Fruit fly (Drosophila melanogaster) whole organism, embryonic: ENCODE data around the gene GlcAT-P.
A peak's percentile ranks its signal among the peaks of the same experiment; 100 is the strongest.

ENCODE experiments used
- Awh ChIP-seq: fragments of 200-800 bp; sonication (Bioruptor generic); IDR thresholded peaks from 2 replicates; pipeline ENCODE4, ENCODE4 v1.3.6; 2022; ENCODE audit warnings: missing biosample characterization, missing genetic modification characterization
- BEAF-32 ChIP-seq: fragments of 200-800 bp; sonication (Bioruptor generic); optimal IDR thresholded peaks from 3 replicates; lab custom pipeline; 2017; ENCODE audit warnings: missing biosample characterization, missing genetic modification characterization, mild to moderate bottlenecking, moderate library complexity, missing genetic modification reagents
- Blimp-1 ChIP-seq: fragments of 200-800 bp; sonication (Bioruptor generic); optimal IDR thresholded peaks from 3 replicates; lab custom pipeline; 2018; ENCODE audit warnings: missing biosample characterization, missing genetic modification characterization, mild to moderate bottlenecking, moderate library complexity, missing genetic modification reagents
- CG1233 ChIP-seq: fragments of 200-800 bp; sonication (Bioruptor generic); optimal IDR thresholded peaks from 4 replicates; lab custom pipeline; 2018; ENCODE audit warnings: missing biosample characterization, mild to moderate bottlenecking, missing genetic modification characterization
- CG13123 ChIP-seq: fragments of 200-800 bp; sonication (Bioruptor generic); optimal IDR thresholded peaks from 2 replicates; lab custom pipeline; 2016; ENCODE audit warnings: missing biosample characterization, missing genetic modification characterization
- CG14014 ChIP-seq: fragments of 200-800 bp; sonication (Bioruptor generic); IDR thresholded peaks from 2 replicates; pipeline ENCODE4 v1.3.6; 2022; ENCODE audit warnings: missing biosample characterization, missing genetic modification characterization
- CG14441 ChIP-seq: fragments of 200-800 bp; sonication (Bioruptor generic); IDR thresholded peaks from 2 replicates; pipeline ENCODE4 v1.3.6; 2022; ENCODE audit warnings: missing biosample characterization, missing genetic modification characterization
- CG15479 ChIP-seq: fragments of 200-800 bp; sonication (Bioruptor generic); optimal IDR thresholded peaks from 3 replicates; lab custom pipeline; 2019; ENCODE audit warnings: missing biosample characterization, mild to moderate bottlenecking, missing genetic modification characterization, moderate library complexity
- CG1602 ChIP-seq: fragments of 200-800 bp; sonication (Bioruptor generic); optimal IDR thresholded peaks from 3 replicates; lab custom pipeline; 2016; ENCODE audit warnings: missing biosample characterization, missing genetic modification characterization
- CG1603 ChIP-seq: fragments of 200-800 bp; sonication (Bioruptor generic); optimal IDR thresholded peaks from 2 replicates; lab custom pipeline; 2019; ENCODE audit warnings: missing biosample characterization, mild to moderate bottlenecking, missing genetic modification characterization, moderate library complexity
- CG17186 ChIP-seq: fragments of 200-800 bp; sonication (Bioruptor generic); optimal IDR thresholded peaks from 3 replicates; lab custom pipeline; 2017; ENCODE audit warnings: missing biosample characterization, missing genetic modification reagents, missing genetic modification characterization
- CG18599 ChIP-seq: fragments of 200-800 bp; sonication (Bioruptor generic); optimal IDR thresholded peaks from 3 replicates; lab custom pipeline; 2017; ENCODE audit warnings: missing biosample characterization, missing genetic modification characterization, mild to moderate bottlenecking, moderate library complexity, missing genetic modification reagents
- CG30403 ChIP-seq: fragments of 200-800 bp; sonication (Bioruptor generic); optimal IDR thresholded peaks from 3 replicates; lab custom pipeline; 2016; ENCODE audit warnings: missing biosample characterization, missing genetic modification characterization
- CG31441 ChIP-seq: fragments of 200-800 bp; sonication (Bioruptor generic); IDR thresholded peaks from 2 replicates; pipeline ENCODE4 v1.3.6; 2022; ENCODE audit warnings: missing biosample characterization, missing genetic modification characterization
- CG3407 ChIP-seq: fragments of 200-800 bp; sonication (Bioruptor generic); optimal IDR thresholded peaks from 2 replicates; lab custom pipeline; 2018; ENCODE audit warnings: missing biosample characterization, mild to moderate bottlenecking, missing genetic modification characterization
- CG4282 ChIP-seq: fragments of 200-800 bp; sonication (Bioruptor generic); optimal IDR thresholded peaks from 2 replicates; lab custom pipeline; 2016; ENCODE audit warnings: missing biosample characterization, missing genetic modification characterization
- CG4360 ChIP-seq: fragments of 200-800 bp; sonication (Bioruptor generic); IDR thresholded peaks from 2 replicates; pipeline ENCODE4 v1.3.6; 2022; ENCODE audit warnings: missing biosample characterization, missing genetic modification characterization
- CG6654 ChIP-seq: fragments of 200-800 bp; sonication (Bioruptor generic); optimal IDR thresholded peaks from 2 replicates; lab custom pipeline; 2017; ENCODE audit warnings: missing biosample characterization, mild to moderate bottlenecking, missing genetic modification characterization
- CG6813 ChIP-seq: fragments of 200-800 bp; sonication (Bioruptor generic); optimal IDR thresholded peaks from 2 replicates; lab custom pipeline; 2017; ENCODE audit warnings: missing biosample characterization, missing genetic modification characterization, mild to moderate bottlenecking, moderate library complexity, missing genetic modification reagents
- CG8290 ChIP-seq, 3 experiments: fragments of 200-800 bp; sonication (Bioruptor generic); optimal IDR thresholded peaks; 2 replicates each; lab custom pipeline; 2016 to 2019; ENCODE audit warnings: missing biosample characterization in 3 of 3, missing genetic modification characterization in 3 of 3, mild to moderate bottlenecking in 2 of 3, moderate library complexity in 1 of 3
- CG8478 ChIP-seq: fragments of >200 bp; optimal IDR thresholded peaks from 2 replicates; lab custom pipeline; 2018
- CG9609 ChIP-seq: fragments of 200-800 bp; sonication (Bioruptor generic); optimal IDR thresholded peaks from 3 replicates; lab custom pipeline; 2016; ENCODE audit warnings: missing biosample characterization, missing genetic modification characterization
- CHES-1-like ChIP-seq: fragments of 200-800 bp; sonication (Bioruptor generic); optimal IDR thresholded peaks from 2 replicates; lab custom pipeline; 2016; ENCODE audit warnings: missing biosample characterization, missing genetic modification characterization
- CTCF ChIP-seq: fragments of 200-800 bp; sonication (Bioruptor generic); optimal IDR thresholded peaks from 2 replicates; lab custom pipeline; 2017; ENCODE audit warnings: missing biosample characterization, mild to moderate bottlenecking, missing genetic modification characterization, moderate library complexity
- CoRest ChIP-seq: fragments of 200-800 bp; sonication (Bioruptor generic); optimal IDR thresholded peaks from 3 replicates; lab custom pipeline; 2018; ENCODE audit warnings: missing biosample characterization, mild to moderate bottlenecking, missing genetic modification characterization, moderate library complexity
- Deaf1 ChIP-seq: fragments of 200-800 bp; optimal IDR thresholded peaks from 3 replicates; lab custom pipeline; 2019; ENCODE audit warnings: missing biosample characterization, mild to moderate bottlenecking, missing genetic modification characterization, moderate library complexity
- H2.0 ChIP-seq: fragments of 200-800 bp; sonication (Bioruptor generic); IDR thresholded peaks from 2 replicates; pipeline ENCODE4 v1.3.6; 2022; ENCODE audit warnings: missing biosample characterization, missing genetic modification characterization
- MTF-1 ChIP-seq: fragments of 200-800 bp; sonication (Bioruptor generic); optimal IDR thresholded peaks from 2 replicates; lab custom pipeline; 2018; ENCODE audit warnings: missing biosample characterization, mild to moderate bottlenecking, missing genetic modification characterization, borderline replicate concordance
- NK7.1 ChIP-seq: fragments of 200-800 bp; sonication (Bioruptor generic); optimal IDR thresholded peaks from 3 replicates; lab custom pipeline; 2016; ENCODE audit warnings: missing biosample characterization, missing genetic modification characterization
- PHDP ChIP-seq: fragments of 200-800 bp; sonication (Bioruptor generic); optimal IDR thresholded peaks from 3 replicates; lab custom pipeline; 2018; ENCODE audit warnings: missing biosample characterization, mild to moderate bottlenecking, missing genetic modification characterization, moderate library complexity
- Sin3A ChIP-seq: fragments of >200 bp; optimal IDR thresholded peaks from 2 replicates; lab custom pipeline; 2018
- TFAM ChIP-seq: fragments of 200-800 bp; sonication (Bioruptor generic); optimal IDR thresholded peaks from 2 replicates; lab custom pipeline; 2017; ENCODE audit warnings: missing biosample characterization, missing genetic modification characterization, inconsistent platforms
- Trl ChIP-seq, 3 experiments: fragments of >200 bp in 2 of 3; fragments of 200-800 bp in 1 of 3; sonication (Bioruptor generic) in 1 of 3; optimal IDR thresholded peaks; 2 replicates in 1 of 3; 3 replicates in 2 of 3; lab custom pipeline; 2016 to 2017; ENCODE audit warnings: missing biosample characterization in 1 of 3, missing genetic modification characterization in 1 of 3
- chif ChIP-seq, 2 experiments: fragments of 200-800 bp; sonication (Bioruptor generic); optimal IDR thresholded peaks; 3 replicates each; lab custom pipeline; 2016; ENCODE audit warnings: missing biosample characterization in 2 of 2, missing genetic modification characterization in 2 of 2
- dpn ChIP-seq, 2 experiments: fragments of 200-800 bp; sonication (Bioruptor generic); optimal IDR thresholded peaks; 3 replicates each; lab custom pipeline; 2016; ENCODE audit warnings: missing biosample characterization in 2 of 2, missing genetic modification characterization in 2 of 2
- emc ChIP-seq: fragments of 200-800 bp; sonication (Bioruptor generic); optimal IDR thresholded peaks from 2 replicates; lab custom pipeline; 2016; ENCODE audit warnings: missing biosample characterization, missing genetic modification characterization
- gce ChIP-seq: fragments of 200-800 bp; sonication (Bioruptor generic); IDR thresholded peaks from 3 replicates; pipeline ENCODE4 v1.3.6; 2022; ENCODE audit warnings: missing biosample characterization, missing genetic modification characterization
- her ChIP-seq: fragments of 200-800 bp; sonication (Bioruptor generic); optimal IDR thresholded peaks from 2 replicates; lab custom pipeline; 2016; ENCODE audit warnings: missing biosample characterization, missing genetic modification characterization
- klu ChIP-seq: fragments of 200-800 bp; sonication (Bioruptor generic); IDR thresholded peaks from 2 replicates; pipeline ENCODE4 v1.3.6; 2022; ENCODE audit warnings: missing biosample characterization, missing genetic modification characterization
- lilli ChIP-seq: fragments of 200-800 bp; sonication (Bioruptor generic); optimal IDR thresholded peaks from 3 replicates; lab custom pipeline; 2016; ENCODE audit warnings: missing biosample characterization, missing genetic modification characterization
- oc ChIP-seq: fragments of 200-800 bp; sonication (Bioruptor generic); optimal IDR thresholded peaks from 2 replicates; lab custom pipeline; 2018; ENCODE audit warnings: missing biosample characterization, mild to moderate bottlenecking, missing genetic modification characterization, moderate library complexity
- pb ChIP-seq: fragments of 200-800 bp; sonication (Bioruptor generic); optimal IDR thresholded peaks from 3 replicates; lab custom pipeline; 2016; ENCODE audit warnings: missing biosample characterization, missing genetic modification characterization
- pho ChIP-seq: fragments of 200-800 bp; sonication (Bioruptor generic); optimal IDR thresholded peaks from 2 replicates; lab custom pipeline; 2016; ENCODE audit warnings: missing biosample characterization, missing genetic modification characterization
- pum ChIP-seq: fragments of 200-800 bp; sonication (Bioruptor generic); optimal IDR thresholded peaks from 2 replicates; lab custom pipeline; 2016; ENCODE audit warnings: missing biosample characterization, missing genetic modification characterization
- repo ChIP-seq: fragments of 200-800 bp; sonication (Bioruptor generic); optimal IDR thresholded peaks from 2 replicates; lab custom pipeline; 2016; ENCODE audit warnings: missing biosample characterization, missing genetic modification characterization
- sens ChIP-seq: fragments of 200-800 bp; sonication (Bioruptor generic); peaks from one replicate; lab custom pipeline; 2016; ENCODE audit warnings: missing biosample characterization, missing genetic modification characterization
- sim ChIP-seq: fragments of 200-800 bp; sonication (Bioruptor generic); IDR thresholded peaks from 2 replicates; pipeline ENCODE4 v1.3.6; 2022; ENCODE audit warnings: missing biosample characterization, missing genetic modification characterization
- stwl ChIP-seq: fragments of 200-800 bp; sonication (Bioruptor generic); optimal IDR thresholded peaks from 3 replicates; lab custom pipeline; 2018; ENCODE audit warnings: missing biosample characterization, mild to moderate bottlenecking, missing genetic modification characterization, moderate library complexity
- tgo ChIP-seq: fragments of 200-800 bp; sonication (Bioruptor generic); IDR thresholded peaks from 3 replicates; pipeline ENCODE4 v1.3.6; 2022; ENCODE audit warnings: missing biosample characterization, missing genetic modification characterization
- tio ChIP-seq: fragments of 200-800 bp; sonication (Bioruptor generic); optimal IDR thresholded peaks from 2 replicates; lab custom pipeline; 2017; ENCODE audit warnings: missing biosample characterization, missing genetic modification characterization, inconsistent platforms
- trem ChIP-seq: fragments of 200-800 bp; optimal IDR thresholded peaks from 3 replicates; lab custom pipeline; 2019; ENCODE audit warnings: missing biosample characterization, mild to moderate bottlenecking, missing genetic modification characterization, moderate library complexity
- vvl ChIP-seq: fragments of 200-800 bp; sonication (Bioruptor generic); IDR thresholded peaks from 2 replicates; pipeline ENCODE4 v1.3.6; 2022; ENCODE audit warnings: missing biosample characterization, missing genetic modification characterization

GlcAT-P gene

DNA sequence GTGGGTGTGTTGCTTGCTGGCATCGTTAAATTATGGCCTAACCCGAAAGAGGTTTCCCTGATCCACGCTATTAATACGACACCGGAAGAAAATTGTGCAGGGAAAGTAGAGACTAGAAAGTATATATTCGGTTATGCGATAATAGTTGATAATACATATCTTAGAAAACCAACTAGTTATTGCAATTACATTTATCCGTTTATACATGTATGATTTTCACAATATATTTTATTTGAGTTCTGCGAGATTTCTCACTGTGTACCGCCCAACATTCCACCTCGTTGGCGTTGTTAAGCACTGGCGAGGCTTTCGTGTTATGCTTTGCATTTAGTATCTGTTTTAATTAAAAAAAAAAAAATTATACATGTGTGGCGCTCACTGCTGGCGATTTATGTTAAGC lies 42.0 kb downstream of the GlcAT-P start (continued):
- TF ChIP-seq CG1602 (GFP tag; lab: Kevin White, UChicago), result no peak
- TF ChIP-seq CG14441 (GFP tag; lab: Robert Waterston, UW), result no peak
- peak in 1 of 2 experiments; percentile 36 for TF ChIP-seq chif (GFP tag; optimal IDR thresholded peaks at IDR 0.05; lab: Kevin White, UChicago)
- TF ChIP-seq CG31441, result 0 out of 2 replicates have a peak, but pooled peaks have one; percentile 10
- TF ChIP-seq MTF-1 (GFP tag; lab: Kevin White, UChicago), result no peak
- TF ChIP-seq CG3407, result no peak
- no peak for TF ChIP-seq trem (tag; lab: Kevin White, UChicago)
- TF ChIP-seq sens (GFP tag; lab: Kevin White, UChicago), result peak; percentile 63
- no peak for TF ChIP-seq BEAF-32 (GFP tag; lab: Kevin White, UChicago)
- no peak for TF ChIP-seq PHDP
- TF ChIP-seq CHES-1-like (GFP tag; lab: Kevin White, UChicago), result no peak
- TF ChIP-seq CG14014 (GFP tag; lab: Robert Waterston, UW), result peak; percentile 14; the same call in 1 of the 2 replicates
- no peak for TF ChIP-seq NK7.1 (GFP tag; lab: Kevin White, UChicago)
- TF ChIP-seq her (GFP tag; lab: Kevin White, UChicago), result no peak
- no peak for TF ChIP-seq repo
- TF ChIP-seq CG4360 (GFP tag; lab: Robert Waterston, UW), result no peak
- no peak for TF ChIP-seq CG1603 (tag; lab: Kevin White, UChicago)
- no peak for TF ChIP-seq CG6813 (GFP tag; lab: Kevin White, UChicago)
- no peak for TF ChIP-seq Trl (optimal IDR thresholded peaks at IDR 0.05; lab: Kevin White, UChicago)
- TF ChIP-seq Trl (GFP tag; optimal IDR thresholded peaks at IDR 0.05; lab: Kevin White, UChicago), result no peak
- no peak for TF ChIP-seq CG9609 (GFP tag; lab: Kevin White, UChicago)
- peak in 1 of 2 experiments; percentile 6 for TF ChIP-seq dpn (GFP tag; optimal IDR thresholded peaks at IDR 0.05; lab: Kevin White, UChicago)
- no peak for TF ChIP-seq CG6654
- no peak for TF ChIP-seq CG13123
- no peak for TF ChIP-seq pb (GFP tag; lab: Kevin White, UChicago)
- no peak for TF ChIP-seq CTCF (GFP tag; lab: Kevin White, UChicago)
- TF ChIP-seq klu (GFP tag; lab: Robert Waterston, UW), result 0 out of 2 replicates have a peak, but pooled peaks have one; percentile 13
- no peak for TF ChIP-seq CG17186 (GFP tag; lab: Kevin White, UChicago)
- TF ChIP-seq oc (tag; lab: Kevin White, UChicago), result no peak
- TF ChIP-seq pho (GFP tag; lab: Kevin White, UChicago), result no peak
- TF ChIP-seq lilli (GFP tag; lab: Kevin White, UChicago), result no peak
- peak; percentile 7 for TF ChIP-seq CoRest (tag; lab: Kevin White, UChicago)
- TF ChIP-seq CG8290 (GFP tag; optimal IDR thresholded peaks at IDR 0.05; lab: Kevin White, UChicago), result no peak
- TF ChIP-seq CG8290 (tag; optimal IDR thresholded peaks at IDR 0.05; lab: Kevin White, UChicago), result no peak
- peak; percentile 45; the same call in 1 of the 2 replicates for TF ChIP-seq vvl (GFP tag; lab: Robert Waterston, UW)
- no peak for TF ChIP-seq CG8478 (lab: Kevin White, UChicago)
- TF ChIP-seq tgo (GFP tag; lab: Robert Waterston, UW), result peak; percentile 47; the same call in 1 of the 3 replicates
- TF ChIP-seq pum (GFP tag; lab: Kevin White, UChicago), result no peak
- TF ChIP-seq sim (GFP tag; lab: Robert Waterston, UW), result no peak
- no peak for TF ChIP-seq emc (GFP tag; lab: Kevin White, UChicago)
- TF ChIP-seq Deaf1 (tag; lab: Kevin White, UChicago), result no peak
- no peak for TF ChIP-seq CG15479
- no peak for TF ChIP-seq CG18599 (GFP tag; lab: Kevin White, UChicago)
- no peak for TF ChIP-seq Sin3A (lab: Kevin White, UChicago)
- no peak for TF ChIP-seq TFAM (GFP tag; lab: Kevin White, UChicago)
- peak; percentile 33; the same call in 1 of the 2 replicates for TF ChIP-seq Awh (GFP tag; lab: Robert Waterston, UW)
- TF ChIP-seq H2.0 (GFP tag; lab: Robert Waterston, UW), result no peak
- TF ChIP-seq CG30403 (GFP tag; lab: Kevin White, UChicago), result no peak
- no peak for TF ChIP-seq Blimp-1 (GFP tag; lab: Kevin White, UChicago)
- TF ChIP-seq stwl, result no peak
- no peak for TF ChIP-seq tio (GFP tag; lab: Kevin White, UChicago)
- TF ChIP-seq gce (GFP tag; lab: Robert Waterston, UW), result no peak
- no peak for TF ChIP-seq CG4282 (GFP tag; lab: Kevin White, UChicago)
- TF ChIP-seq CG1233 (GFP tag; lab: Kevin White, UChicago), result no peak
